Worm (Caenorhabditis elegans) whole organism, mixed stage, embryonic: ENCODE measurements around the gene Y32H12A.1.

Experiments used
- mep-1 ChIP-seq: fragments of 150-350 bp; optimal IDR thresholded peaks from 2 replicates; lab custom pipeline; 2017; ENCODE audit warnings: missing biosample characterization, missing genetic modification reagents, missing genetic modification characterization, inconsistent platforms
- snpc-4 ChIP-seq: fragments of 150-350 bp; optimal IDR thresholded peaks from 2 replicates; lab custom pipeline; 2014; ENCODE audit warnings: missing biosample characterization, missing genetic modification characterization
- zip-8 ChIP-seq: fragments of 150-350 bp; optimal IDR thresholded peaks from 2 replicates; lab custom pipeline; 2014; ENCODE audit warnings: missing biosample characterization, missing genetic modification characterization

DNA sequence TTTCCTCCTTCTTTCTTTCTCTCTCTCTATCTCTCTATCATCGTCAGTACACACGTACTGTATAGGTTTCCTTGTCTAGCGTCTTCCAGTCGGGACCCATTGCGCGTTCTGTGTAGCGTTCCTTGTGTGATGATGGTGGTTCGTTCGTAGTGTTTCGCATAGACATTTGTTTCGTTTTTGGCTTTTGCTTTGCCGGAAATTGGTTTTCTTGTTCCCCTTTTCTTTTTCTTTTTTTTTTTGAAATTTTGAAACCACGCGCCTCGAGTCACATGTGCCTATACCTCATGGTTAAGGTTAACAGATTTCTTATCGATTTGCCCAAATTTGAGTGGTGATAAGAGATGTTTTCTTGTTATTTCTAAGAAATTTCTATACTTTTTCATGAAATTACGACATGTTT lies 43.4 kb upstream of the Y32H12A.1 start:
- TF ChIP-seq mep-1 (tag; lab: Kevin White, UChicago) (no peak), zip-8 (tag; lab: Kevin White, UChicago) (no peak), snpc-4 (no peak)
